Worm (Caenorhabditis elegans): Measurements from ENCODE around the gene Y49E10.18.

The Y49E10.18 gene

ce11 chrIII:12455651-12456420, 9.9 kb upstream of the Y49E10.18 start:
- TF ChIP-seq aha-1 (tag) (peak; percentile 49), snpc-4 (tag; optimal IDR thresholded peaks at IDR 0.05) (no peak), ces-1 (GFP tag; optimal IDR thresholded peaks at IDR 0.05) (no peak), mes-2 (tag; optimal IDR thresholded peaks at IDR 0.05; ENCODE audit: poor library complexity, severe bottlenecking) (peak; percentile 47), D1046.2 (GFP tag; IDR thresholded peaks at IDR 0.05) (no peak), lsy-2 (tag; optimal IDR thresholded peaks at IDR 0.05) (peak in 1 of 2 experiments; percentile 33), lin-38 (GFP tag; IDR thresholded peaks at IDR 0.05) (peak; percentile 67), Y48G9A.11 (GFP tag; IDR thresholded peaks at IDR 0.05) (no peak), nhr-102 (tag; optimal IDR thresholded peaks at IDR 0.05) (no peak), dpl-1 (GFP tag; optimal IDR thresholded peaks at IDR 0.05) (no peak), aly-2 (tag; optimal IDR thresholded peaks at IDR 0.05) (no peak)

ce11 chrIII:12453785-12454184, 7.9 kb upstream of the Y49E10.18 start:
- TF ChIP-seq pqm-1 (tag; optimal IDR thresholded peaks at IDR 0.05) (peak; percentile 75), dve-1 (tag; optimal IDR thresholded peaks at IDR 0.05; ENCODE audit: insufficient read depth) (peak; percentile 29), T20F7.1 (GFP tag; optimal IDR thresholded peaks at IDR 0.05) (no peak), aha-1 (tag) (peak; percentile 89), zip-2 (tag; optimal IDR thresholded peaks at IDR 0.05) (no peak), daf-16 (GFP tag; optimal IDR thresholded peaks at IDR 0.05) (no peak), daf-16 (tag; optimal IDR thresholded peaks at IDR 0.05) (peak; percentile 75), php-3 (GFP tag; IDR thresholded peaks at IDR 0.05) (peak; percentile 44), hlh-11 (tag; optimal IDR thresholded peaks at IDR 0.05) (no peak), dmd-6 (GFP tag; IDR thresholded peaks at IDR 0.05) (peak; percentile 31), mes-2 (tag; optimal IDR thresholded peaks at IDR 0.05; ENCODE audit: poor library complexity, severe bottlenecking) (peak; percentile 19), F26F4.8 (GFP tag; conservative IDR thresholded peaks at IDR 0.05) (no peak), nhr-28 (tag; optimal IDR thresholded peaks at IDR 0.05) (peak; percentile 32), ztf-7 (tag; optimal IDR thresholded peaks at IDR 0.05) (no peak), D1046.2 (GFP tag; IDR thresholded peaks at IDR 0.05) (no peak), hlh-30 (tag; optimal IDR thresholded peaks at IDR 0.05; ENCODE audit: insufficient read depth) (peak; percentile 2), F49E8.2 (tag; optimal IDR thresholded peaks at IDR 0.05; ENCODE audit: borderline replicate concordance) (no peak), ceh-28 (tag; optimal IDR thresholded peaks at IDR 0.05) (peak; percentile 62)

- no peak for TF ChIP-seq spr-3 (GFP tag; optimal IDR thresholded peaks at IDR 0.05)
- no peak for TF ChIP-seq zfp-2 (tag; optimal IDR thresholded peaks at IDR 0.05)
- TF ChIP-seq zip-11 (GFP tag; IDR thresholded peaks at IDR 0.05) = no peak
- peak; percentile 86 for TF ChIP-seq unc-130 (GFP tag; optimal IDR thresholded peaks at IDR 0.05)
- peak; percentile 14 for TF ChIP-seq nhr-102 (tag; optimal IDR thresholded peaks at IDR 0.05)
- TF ChIP-seq Y48G9A.11 (GFP tag; IDR thresholded peaks at IDR 0.05) = no peak
- TF ChIP-seq hlh-30 (tag; optimal IDR thresholded peaks at IDR 0.05; ENCODE audit: insufficient read depth) = peak; percentile 54
- no peak for TF ChIP-seq snpc-4 (tag; optimal IDR thresholded peaks at IDR 0.05)
- peak; percentile 81 for TF ChIP-seq aha-1 (tag)
- TF ChIP-seq ceh-82 (tag; optimal IDR thresholded peaks at IDR 0.05) = no peak
- peak; percentile 40 for TF ChIP-seq lin-13 (GFP tag; optimal IDR thresholded peaks at IDR 0.05)
- peak; percentile 30; the same call in 1 of the 2 replicates for TF ChIP-seq snpc-1.2 (GFP tag; IDR thresholded peaks at IDR 0.05)
- TF ChIP-seq ama-1 (optimal IDR thresholded peaks at IDR 0.05) = peak; percentile 92
- TF ChIP-seq dpl-1 (GFP tag; optimal IDR thresholded peaks at IDR 0.05) = peak; percentile 87
- TF ChIP-seq rbr-2 (tag; optimal IDR thresholded peaks at IDR 0.05) = peak; percentile 36
- no peak for TF ChIP-seq nhr-77 (tag; optimal IDR thresholded peaks at IDR 0.05)
- peak; percentile 31 for TF ChIP-seq F49E8.2 (tag; optimal IDR thresholded peaks at IDR 0.05; ENCODE audit: borderline replicate concordance)
- no peak for TF ChIP-seq madf-5 (GFP tag; IDR thresholded peaks at IDR 0.05)
- no peak for TF ChIP-seq aly-2 (tag; optimal IDR thresholded peaks at IDR 0.05)
- TF ChIP-seq zip-2 (tag; optimal IDR thresholded peaks at IDR 0.05) = no peak
- TF ChIP-seq T20F7.1 (GFP tag; optimal IDR thresholded peaks at IDR 0.05) = no peak
- no peak for TF ChIP-seq attf-4 (tag; optimal IDR thresholded peaks at IDR 0.05)
- TF ChIP-seq dmd-8 (GFP tag; IDR thresholded peaks at IDR 0.05) = no peak
- TF ChIP-seq hif-1 (tag; optimal IDR thresholded peaks at IDR 0.05) = peak in 1 of 2 experiments; percentile 33
- TF ChIP-seq hlh-11 (tag; optimal IDR thresholded peaks at IDR 0.05) = no peak
- 0 out of 2 replicates have a peak, but pooled peaks have one; percentile 49 for TF ChIP-seq pha-4 (GFP tag; IDR thresholded peaks at IDR 0.05)
- TF ChIP-seq pha-4 (tag; optimal IDR thresholded peaks at IDR 0.05) = no peak
- peak; percentile 77 for TF ChIP-seq lin-38 (GFP tag; IDR thresholded peaks at IDR 0.05)
- no peak for TF ChIP-seq tra-1 (GFP tag; IDR thresholded peaks at IDR 0.05)
- no peak for TF ChIP-seq Y75B8A.6 (GFP tag; IDR thresholded peaks at IDR 0.05)
- TF ChIP-seq lsy-2 (tag; optimal IDR thresholded peaks at IDR 0.05) = peak in 1 of 2 experiments; percentile 86
- TF ChIP-seq T26A8.4 (GFP tag; IDR thresholded peaks at IDR 0.05) = 0 out of 2 replicates have a peak, but pooled peaks have one; percentile 18
Measured at ce11 chrIII:12453315-12453714, 7.4 kb upstream of the Y49E10.18 start, which contains the start of gene ani-1. Gene ani-1 (minus strand): TSS chrIII:12453375.

All from whole organism, L4 larva.